Worm (Caenorhabditis elegans) whole organism, midembryonic: ENCODE measurements around the gene spp-26.

ENCODE experiments used
- T22C8.4 ChIP-seq: fragments of 200-800 bp; sonication (Bioruptor generic); IDR thresholded peaks from 2 replicates; pipeline ENCODE4 v1.3.6; 2022; ENCODE audit warnings: missing genetic modification characterization, missing compliant biosample characterization
- cog-1 ChIP-seq: sonication (generic microtip); optimal IDR thresholded peaks from 2 replicates; lab custom pipeline; 2016; ENCODE audit warnings: missing genetic modification characterization, missing compliant biosample characterization
- flt-1 ChIP-seq: fragments of 200-800 bp; sonication (Bioruptor generic); IDR thresholded peaks from 2 replicates; pipeline ENCODE4 v1.3.6; 2022; ENCODE audit warnings: missing genetic modification characterization, missing compliant biosample characterization
- klf-2 ChIP-seq: fragments of 200-800 bp; sonication (Bioruptor generic); conservative IDR thresholded peaks from 2 replicates; pipeline ENCODE4 v1.3.6; 2022; ENCODE audit warnings: missing genetic modification reagents, missing genetic modification characterization, missing compliant biosample characterization
- med-1 ChIP-seq: sonication (generic microtip); optimal IDR thresholded peaks from 2 replicates; lab custom pipeline; 2017; ENCODE audit warnings: missing genetic modification characterization, mild to moderate bottlenecking, missing compliant biosample characterization, antibody characterized with exemption, missing genetic modification reagents; ENCODE audit not compliant: insufficient read depth
- ref-1 ChIP-seq: fragments of 200-800 bp; sonication (Bioruptor generic); conservative IDR thresholded peaks from 2 replicates; pipeline ENCODE4 v1.3.6; 2022; ENCODE audit warnings: missing genetic modification reagents, missing genetic modification characterization, missing compliant biosample characterization
- tab-1 ChIP-seq: fragments of 200-800 bp; sonication (Bioruptor generic); IDR thresholded peaks from 2 replicates; pipeline ENCODE4 v1.3.6; 2022; ENCODE audit warnings: missing genetic modification characterization, missing compliant biosample characterization
- ztf-23 ChIP-seq: fragments of 200-800 bp; sonication (Bioruptor generic); IDR thresholded peaks from 2 replicates; pipeline ENCODE4 v1.3.6; 2022; ENCODE audit warnings: missing genetic modification reagents, missing genetic modification characterization, missing compliant biosample characterization
- ztf-29 ChIP-seq: fragments of 200-800 bp; sonication (Bioruptor generic); IDR thresholded peaks from 2 replicates; pipeline ENCODE4 v1.3.6; 2022; ENCODE audit warnings: missing genetic modification reagents, missing genetic modification characterization, missing compliant biosample characterization

spp-26 gene

DNA sequence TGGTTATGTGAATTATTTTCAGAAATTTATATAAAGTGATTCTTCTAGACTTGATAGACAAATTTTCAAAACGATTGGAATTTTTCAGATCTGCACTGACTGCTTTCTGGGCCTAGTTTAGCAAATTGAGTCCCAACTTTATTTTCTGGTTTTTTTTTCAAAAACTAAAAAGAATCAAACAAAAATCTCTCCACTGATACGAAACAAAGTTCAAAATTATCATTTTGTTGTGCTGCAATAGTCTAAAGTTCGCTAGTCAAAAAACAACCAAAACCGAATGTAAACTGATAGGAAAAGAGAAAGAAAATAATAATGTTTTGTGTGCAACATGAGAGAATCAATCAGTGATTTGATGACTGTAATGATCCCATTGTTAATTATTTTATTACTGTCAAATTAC is 9.1 kb downstream of the spp-26 start, which contains the start of gene lipl-4:
TSS of gene lipl-4 (plus strand) at position 301 of the 400 bp plus-strand sequence.
- no peak for TF ChIP-seq T22C8.4 (GFP tag; lab: Robert Waterston, UW)
- no peak for TF ChIP-seq med-1
- no peak for TF ChIP-seq ztf-29 (GFP tag; lab: Robert Waterston, UW)
- no peak for TF ChIP-seq tab-1 (GFP tag; lab: Robert Waterston, UW)
- TF ChIP-seq cog-1 = no peak
- TF ChIP-seq ztf-23 = no peak
- TF ChIP-seq flt-1 (GFP tag; lab: Robert Waterston, UW) = no peak
- TF ChIP-seq klf-2 (GFP tag; lab: Robert Waterston, UW) = no peak
- TF ChIP-seq ref-1 (GFP tag; lab: Robert Waterston, UW) = no peak

DNA sequence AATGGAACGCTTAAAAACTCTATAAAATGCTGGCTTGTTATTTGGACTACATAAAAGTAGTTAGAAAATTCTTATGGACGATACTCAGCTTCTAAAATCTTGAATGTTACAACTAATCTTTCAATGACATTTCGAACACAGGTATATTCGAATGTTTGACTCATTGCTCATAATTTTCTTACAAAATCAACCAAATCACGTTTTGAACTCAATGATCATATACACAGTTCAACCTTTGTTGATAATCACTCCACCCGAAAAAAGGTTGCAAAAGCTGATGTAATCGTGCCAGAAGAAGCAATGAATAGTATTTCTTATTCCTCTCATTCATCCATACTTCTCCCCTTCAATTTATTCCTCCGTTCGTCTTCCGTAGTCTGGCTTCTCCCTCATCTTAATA is 9.9 kb downstream of the spp-26 start, which contains the start of gene K04A8.20:
TSS of gene K04A8.20 (plus strand) at position 301 of the 400 bp plus-strand sequence.
- TF ChIP-seq flt-1 (GFP tag; lab: Robert Waterston, UW) (no peak), tab-1 (GFP tag; lab: Robert Waterston, UW) (no peak), cog-1 (no peak), med-1 (no peak), T22C8.4 (GFP tag; lab: Robert Waterston, UW) (no peak), ztf-23 (no peak), ztf-29 (GFP tag; lab: Robert Waterston, UW) (no peak), ref-1 (GFP tag; lab: Robert Waterston, UW) (no peak), klf-2 (GFP tag; lab: Robert Waterston, UW) (no peak)

DNA sequence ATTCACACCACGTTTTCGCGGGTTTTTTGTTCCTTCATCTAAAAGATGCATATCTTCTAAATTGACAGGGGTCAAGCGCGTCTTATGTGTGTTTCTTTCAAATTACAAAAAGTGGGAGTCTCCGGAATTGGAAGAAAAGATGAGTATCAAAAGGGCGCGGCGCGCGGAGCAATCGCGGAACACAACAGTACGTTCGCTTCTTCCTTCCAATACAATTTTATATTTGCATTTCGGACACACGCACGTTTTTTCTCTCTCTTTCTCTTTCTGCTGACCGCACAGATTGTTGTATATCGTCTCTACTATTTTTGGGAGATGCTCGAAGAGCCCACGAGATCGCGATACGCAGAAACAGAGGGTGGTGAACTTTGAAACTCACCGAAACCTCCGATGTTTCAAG is 10.7 kb downstream of the spp-26 start:
- TF ChIP-seq ztf-29 (GFP tag; lab: Robert Waterston, UW) (no peak), ref-1 (GFP tag; lab: Robert Waterston, UW) (no peak), klf-2 (GFP tag; lab: Robert Waterston, UW) (no peak)

DNA sequence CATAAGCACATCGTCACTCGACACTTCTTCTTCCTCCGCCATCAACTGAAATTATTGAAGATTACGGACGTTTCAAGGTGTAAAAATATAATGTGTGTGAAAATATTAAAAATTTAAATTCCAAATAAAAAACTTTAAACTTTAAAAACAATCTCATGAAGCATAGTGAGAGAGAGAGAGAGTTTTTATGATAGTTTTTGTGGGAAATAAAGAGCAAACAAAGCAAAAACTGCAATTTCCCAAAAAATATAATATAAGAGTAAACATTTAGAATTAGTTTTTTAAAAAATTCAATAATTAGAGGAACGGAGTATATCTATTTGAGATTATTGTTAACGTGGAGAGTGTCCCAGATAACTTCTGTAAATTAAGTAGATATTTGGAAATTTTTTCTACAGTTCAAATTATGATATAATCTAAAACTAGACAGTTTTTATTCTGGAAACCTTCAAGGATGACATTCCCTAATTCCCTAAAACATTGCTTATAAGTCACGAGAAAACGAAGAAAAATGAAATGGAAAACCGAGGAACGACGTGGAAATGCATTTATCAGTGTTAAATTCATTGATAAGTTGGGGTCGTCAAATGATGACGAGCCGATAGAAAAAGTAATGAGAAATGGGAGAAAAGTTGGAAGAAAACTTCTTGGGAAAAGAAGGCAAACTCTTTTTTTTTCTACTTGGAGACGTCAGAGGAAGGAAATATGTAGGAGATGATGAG is 12.4 kb downstream of the spp-26 start, which contains the start of gene dre-1:
TSS of gene dre-1 (minus strand) at position 51 of the 722 bp plus-strand sequence.
- TF ChIP-seq ztf-29 (GFP tag; lab: Robert Waterston, UW) = no peak
- no peak for TF ChIP-seq klf-2 (GFP tag; lab: Robert Waterston, UW)
- no peak for TF ChIP-seq ref-1 (GFP tag; lab: Robert Waterston, UW)
- no peak for TF ChIP-seq tab-1 (GFP tag; lab: Robert Waterston, UW)
- no peak for TF ChIP-seq med-1
- no peak for TF ChIP-seq cog-1
- TF ChIP-seq T22C8.4 (GFP tag; lab: Robert Waterston, UW) = no peak
- TF ChIP-seq flt-1 (GFP tag; lab: Robert Waterston, UW) = no peak
- TF ChIP-seq ztf-23 = no peak

DNA sequence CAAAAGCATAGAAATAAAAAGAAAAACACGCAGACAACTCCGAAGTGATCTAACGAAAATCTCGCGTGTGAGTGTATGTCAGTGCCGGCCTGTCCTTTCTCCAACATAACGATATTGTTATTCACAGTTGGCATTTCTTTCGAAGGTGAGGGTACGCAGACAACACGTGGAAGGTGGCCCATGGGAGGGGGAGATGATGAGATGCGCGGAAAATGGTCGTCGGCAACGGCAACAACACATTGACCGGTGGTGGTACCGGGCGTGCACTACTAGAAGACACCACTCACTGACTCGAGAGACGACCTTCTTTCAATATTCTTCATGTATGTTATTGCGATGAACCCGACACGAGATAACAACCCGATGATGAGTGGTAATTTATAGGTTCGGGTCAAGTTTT is 14.0 kb downstream of the spp-26 start:
- no peak for TF ChIP-seq ztf-23
- 0 out of 2 replicates have a peak, but pooled peaks have one; percentile 6 for TF ChIP-seq flt-1 (GFP tag; lab: Robert Waterston, UW)

DNA sequence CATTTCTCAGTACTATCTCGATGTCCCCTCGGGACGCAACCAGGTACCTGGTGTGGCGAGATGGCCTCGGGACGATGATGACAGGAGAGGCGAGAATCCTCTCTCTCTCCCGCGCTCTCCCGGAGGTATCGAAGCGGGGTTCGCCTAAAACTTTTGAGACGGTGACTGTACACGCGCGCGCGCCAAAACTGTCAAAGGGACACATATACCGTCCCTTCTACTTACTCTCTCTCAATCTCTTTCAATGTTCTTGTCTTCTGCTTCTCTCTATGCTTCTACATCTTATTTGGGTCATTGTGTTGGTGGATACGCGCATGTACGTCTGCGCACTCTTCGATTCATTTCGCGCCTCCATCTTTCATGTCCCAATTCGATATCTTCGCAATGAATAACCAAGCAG is 17.1 kb downstream of the spp-26 start:
- TF ChIP-seq ztf-23 (0 out of 2 replicates have a peak, but pooled peaks have one; percentile 19), cog-1 (peak; percentile 21), tab-1 (GFP tag; lab: Robert Waterston, UW) (no peak)

DNA sequence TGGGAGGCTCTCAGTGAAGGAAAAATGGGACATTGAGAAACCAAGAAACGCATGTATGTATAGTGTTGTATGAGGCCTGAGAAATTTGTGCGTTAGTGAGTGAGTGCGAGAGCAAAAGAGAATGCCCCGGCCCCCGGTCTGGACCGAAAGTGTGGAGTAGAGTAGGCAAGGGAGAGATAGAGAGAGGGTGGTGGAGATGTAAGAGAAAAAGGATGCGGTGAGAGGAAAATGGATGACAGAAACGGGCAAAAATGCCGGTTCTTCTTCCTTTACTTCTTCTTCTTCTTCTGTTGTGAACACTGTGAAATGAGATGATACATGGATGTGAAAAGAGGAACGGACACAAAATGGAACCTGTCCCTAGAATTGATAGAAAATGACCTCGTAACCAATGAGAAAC is 20.7 kb downstream of the spp-26 start:
- 0 out of 2 replicates have a peak, but pooled peaks have one; percentile 42 for TF ChIP-seq flt-1 (GFP tag; lab: Robert Waterston, UW)
- TF ChIP-seq T22C8.4 (GFP tag; lab: Robert Waterston, UW) = no peak

DNA sequence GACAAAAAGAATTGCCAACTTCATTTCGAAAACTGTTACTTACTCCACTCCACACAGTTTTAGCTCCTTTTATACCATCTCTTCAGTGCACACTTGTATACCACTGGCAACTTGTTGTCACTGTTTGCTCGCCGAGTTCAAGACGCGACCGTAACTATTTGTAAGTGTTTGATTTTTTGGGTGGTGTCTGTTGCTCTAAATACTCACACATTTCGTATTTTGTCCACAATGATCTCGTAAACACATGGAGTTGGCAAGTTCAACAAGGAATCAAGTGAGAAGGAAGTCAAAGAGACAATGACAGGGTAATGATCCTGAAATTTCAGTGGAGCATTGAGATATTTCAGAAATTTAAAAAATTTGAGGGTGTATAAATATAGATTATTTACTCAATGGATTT is 26.0 kb downstream of the spp-26 start, which contains the start of gene hpo-26:
TSS of gene hpo-26 (minus strand) at position 31 of the 400 bp plus-strand sequence.
- TF ChIP-seq ztf-29 (GFP tag; lab: Robert Waterston, UW) (no peak), cog-1 (no peak), klf-2 (GFP tag; lab: Robert Waterston, UW) (no peak), flt-1 (GFP tag; lab: Robert Waterston, UW) (no peak), ref-1 (GFP tag; lab: Robert Waterston, UW) (no peak), tab-1 (GFP tag; lab: Robert Waterston, UW) (no peak), T22C8.4 (GFP tag; lab: Robert Waterston, UW) (no peak), ztf-23 (no peak), med-1 (no peak)

ce11 chrV:6524757-6525156 is 34.2 kb downstream of the spp-26 start, which contains the start of gene acs-1:
Gene acs-1, plus strand, starts transcription at chrV:6524989.
- no peak for TF ChIP-seq tab-1 (GFP tag; lab: Robert Waterston, UW)
- TF ChIP-seq flt-1 (GFP tag; lab: Robert Waterston, UW) = no peak
- no peak for TF ChIP-seq ztf-23
- TF ChIP-seq med-1 = no peak
- no peak for TF ChIP-seq T22C8.4 (GFP tag; lab: Robert Waterston, UW)
- TF ChIP-seq cog-1 = no peak
- no peak for TF ChIP-seq klf-2 (GFP tag; lab: Robert Waterston, UW)
- TF ChIP-seq ztf-29 (GFP tag; lab: Robert Waterston, UW) = no peak
- no peak for TF ChIP-seq ref-1 (GFP tag; lab: Robert Waterston, UW)

- TF ChIP-seq cog-1 (no peak), ztf-23 (no peak), med-1 (no peak), ztf-29 (GFP tag; lab: Robert Waterston, UW) (no peak), klf-2 (GFP tag; lab: Robert Waterston, UW) (no peak), ref-1 (GFP tag; lab: Robert Waterston, UW) (no peak), tab-1 (GFP tag; lab: Robert Waterston, UW) (no peak), T22C8.4 (GFP tag; lab: Robert Waterston, UW) (no peak), flt-1 (GFP tag; lab: Robert Waterston, UW) (no peak)
Observed at ce11 chrV:6522879-6523497, 36.0 kb downstream of the spp-26 start.
